Worm (Caenorhabditis elegans) whole organism, mixed stage, embryonic: ENCODE measurements around the gene nspc-15.

Source experiments
- M03D4.4 ChIP-seq: sonication (generic microtip); optimal IDR thresholded peaks from 2 replicates; lab custom pipeline; 2017; ENCODE audit warnings: mild to moderate bottlenecking, missing genetic modification characterization, missing compliant biosample characterization
- bed-3 ChIP-seq: fragments of 200-800 bp; sonication (Bioruptor generic); optimal IDR thresholded peaks from 3 replicates; lab custom pipeline; 2018; ENCODE audit warnings: mild to moderate bottlenecking, missing genetic modification characterization, moderate library complexity, missing compliant biosample characterization
- blmp-1 ChIP-seq: fragments of 150-350 bp; optimal IDR thresholded peaks from 2 replicates; lab custom pipeline; 2014; ENCODE audit warnings: missing biosample characterization, missing genetic modification characterization
- ceh-39 ChIP-seq: fragments of 150-350 bp; optimal IDR thresholded peaks from 2 replicates; lab custom pipeline; 2014; ENCODE audit warnings: missing biosample characterization, missing genetic modification characterization
- ceh-43 ChIP-seq: fragments of 200-800 bp; sonication (Bioruptor generic); optimal IDR thresholded peaks from 2 replicates; lab custom pipeline; 2018; ENCODE audit warnings: mild to moderate bottlenecking, missing genetic modification characterization, moderate library complexity, missing compliant biosample characterization
- ceh-83 ChIP-seq: fragments of 200-800 bp; sonication (Bioruptor generic); optimal IDR thresholded peaks from 2 replicates; lab custom pipeline; 2018; ENCODE audit warnings: mild to moderate bottlenecking, missing genetic modification characterization, missing compliant biosample characterization
- ces-1 ChIP-seq: fragments of 150-350 bp; optimal IDR thresholded peaks from 2 replicates; lab custom pipeline; 2014; ENCODE audit warnings: missing biosample characterization, missing genetic modification reagents, missing genetic modification characterization
- cnd-1 ChIP-seq: fragments of 200-800 bp; sonication (Bioruptor generic); optimal IDR thresholded peaks from 2 replicates; lab custom pipeline; 2018; ENCODE audit warnings: mild to moderate bottlenecking, missing genetic modification characterization, missing compliant biosample characterization
- drap-1 ChIP-seq: fragments of 200-800 bp; sonication (Bioruptor generic); optimal IDR thresholded peaks from 3 replicates; lab custom pipeline; 2018; ENCODE audit warnings: mild to moderate bottlenecking, missing genetic modification characterization, missing compliant biosample characterization
- elt-1 ChIP-seq: sonication (generic microtip); optimal IDR thresholded peaks from 2 replicates; lab custom pipeline; 2017; ENCODE audit warnings: missing genetic modification characterization, mild to moderate bottlenecking, missing compliant biosample characterization, antibody characterized with exemption, moderate library complexity, borderline replicate concordance; ENCODE audit not compliant: insufficient read depth
- flh-1 ChIP-seq: fragments of 200-800 bp; sonication (Bioruptor generic); optimal IDR thresholded peaks from 2 replicates; lab custom pipeline; 2018; ENCODE audit warnings: mild to moderate bottlenecking, missing genetic modification characterization, moderate library complexity, missing compliant biosample characterization
- ham-2 ChIP-seq: fragments of 200-800 bp; sonication (Bioruptor generic); optimal IDR thresholded peaks from 2 replicates; lab custom pipeline; 2018; ENCODE audit warnings: mild to moderate bottlenecking, missing genetic modification characterization, missing compliant biosample characterization
- hlh-1 ChIP-seq: fragments of 150-350 bp; optimal IDR thresholded peaks from 2 replicates; lab custom pipeline; 2014; ENCODE audit warnings: missing biosample characterization, missing genetic modification reagents, missing genetic modification characterization
- lin-13 ChIP-seq: fragments of 150-350 bp; optimal IDR thresholded peaks from 2 replicates; lab custom pipeline; 2014; ENCODE audit warnings: missing biosample characterization, missing genetic modification characterization
- lin-32 ChIP-seq: fragments of 200-800 bp; sonication (Bioruptor generic); optimal IDR thresholded peaks from 2 replicates; lab custom pipeline; 2018; ENCODE audit warnings: mild to moderate bottlenecking, missing genetic modification characterization, missing compliant biosample characterization
- mab-5 ChIP-seq: fragments of 150-350 bp; optimal IDR thresholded peaks from 2 replicates; lab custom pipeline; 2014; ENCODE audit warnings: missing biosample characterization, missing genetic modification characterization
- mep-1 ChIP-seq: fragments of 150-350 bp; optimal IDR thresholded peaks from 2 replicates; lab custom pipeline; 2017; ENCODE audit warnings: missing biosample characterization, missing genetic modification reagents, missing genetic modification characterization, inconsistent platforms
- mls-2 ChIP-seq: sonication (generic microtip); optimal IDR thresholded peaks from 2 replicates; lab custom pipeline; 2016; ENCODE audit warnings: mild to moderate bottlenecking, missing genetic modification characterization, moderate library complexity, missing compliant biosample characterization
- nhr-12 ChIP-seq: fragments of 150-350 bp; optimal IDR thresholded peaks from 2 replicates; lab custom pipeline; 2014; ENCODE audit warnings: missing biosample characterization, missing genetic modification characterization
- nhr-2 ChIP-seq: fragments of 150-350 bp; optimal IDR thresholded peaks from 2 replicates; lab custom pipeline; 2014; ENCODE audit warnings: missing biosample characterization, missing genetic modification characterization
- nhr-28 ChIP-seq: fragments of 150-350 bp; optimal IDR thresholded peaks from 2 replicates; lab custom pipeline; 2014; ENCODE audit warnings: missing biosample characterization, missing genetic modification characterization
- pha-4 ChIP-seq: fragments of 150-350 bp; optimal IDR thresholded peaks from 2 replicates; lab custom pipeline; 2018; ENCODE audit warnings: missing biosample characterization, missing genetic modification reagents, missing genetic modification characterization
- sem-2 ChIP-seq: fragments of 200-800 bp; sonication (Bioruptor generic); optimal IDR thresholded peaks from 2 replicates; lab custom pipeline; 2018; ENCODE audit warnings: mild to moderate bottlenecking, missing genetic modification characterization, missing compliant biosample characterization
- snpc-4 ChIP-seq: fragments of 150-350 bp; optimal IDR thresholded peaks from 2 replicates; lab custom pipeline; 2014; ENCODE audit warnings: missing biosample characterization, missing genetic modification characterization
- sptf-1 ChIP-seq: sonication (generic microtip); optimal IDR thresholded peaks from 2 replicates; lab custom pipeline; 2017; ENCODE audit warnings: mild to moderate bottlenecking, missing genetic modification characterization, moderate library complexity, missing compliant biosample characterization
- tbx-8 ChIP-seq: fragments of 200-800 bp; sonication (Bioruptor generic); optimal IDR thresholded peaks from 2 replicates; lab custom pipeline; 2018; ENCODE audit warnings: mild to moderate bottlenecking, missing genetic modification characterization, moderate library complexity, missing compliant biosample characterization
- unc-120 ChIP-seq: sonication (generic microtip); optimal IDR thresholded peaks from 2 replicates; lab custom pipeline; 2017; ENCODE audit warnings: missing genetic modification characterization, missing compliant biosample characterization; ENCODE audit not compliant: poor library complexity, severe bottlenecking
- unc-39 ChIP-seq: fragments of 150-350 bp; optimal IDR thresholded peaks from 2 replicates; lab custom pipeline; 2014; ENCODE audit warnings: missing biosample characterization, missing genetic modification characterization
- unc-62 ChIP-seq: fragments of 150-350 bp; optimal IDR thresholded peaks from 2 replicates; lab custom pipeline; 2014; ENCODE audit warnings: missing biosample characterization, missing genetic modification reagents, missing genetic modification characterization
- zip-8 ChIP-seq: fragments of 150-350 bp; optimal IDR thresholded peaks from 2 replicates; lab custom pipeline; 2014; ENCODE audit warnings: missing biosample characterization, missing genetic modification characterization
- ztf-11 ChIP-seq: fragments of 150-350 bp; optimal IDR thresholded peaks from 2 replicates; lab custom pipeline; 2014; ENCODE audit warnings: missing biosample characterization, missing genetic modification characterization

nspc-15 gene

ce11 chrX:12364804-12365203 lies 4.3 kb downstream of the nspc-15 start, which contains the start of gene F19H6.5:
Gene F19H6.5, minus strand, starts transcription at chrX:12364904.
- TF ChIP-seq ceh-43, result no peak
- no peak for TF ChIP-seq mep-1 (tag; lab: Kevin White, UChicago)
- no peak for TF ChIP-seq unc-39 (tag; lab: Kevin White, UChicago)
- TF ChIP-seq snpc-4 (tag; lab: Kevin White, UChicago), result no peak
- TF ChIP-seq unc-120 (tag; lab: Kevin White, UChicago), result no peak

- no peak for TF ChIP-seq nhr-2 (tag; lab: Kevin White, UChicago)
- no peak for TF ChIP-seq bed-3 (GFP tag; lab: Kevin White, UChicago)
- TF ChIP-seq ceh-83, result no peak
- TF ChIP-seq ceh-43, result no peak
- TF ChIP-seq mep-1 (tag; lab: Kevin White, UChicago), result no peak
- no peak for TF ChIP-seq ces-1 (GFP tag; lab: Kevin White, UChicago)
- no peak for TF ChIP-seq unc-62 (GFP tag; lab: Kevin White, UChicago)
- no peak for TF ChIP-seq pha-4 (tag; lab: Kevin White, UChicago)
- TF ChIP-seq lin-32 (GFP tag; lab: Kevin White, UChicago), result no peak
- no peak for TF ChIP-seq ceh-39 (tag; lab: Kevin White, UChicago)
- no peak for TF ChIP-seq lin-13 (tag; lab: Kevin White, UChicago)
- no peak for TF ChIP-seq ztf-11 (tag; lab: Kevin White, UChicago)
These were observed 4.8 kb downstream of the nspc-15 start, which contains the start of gene F19H6.4 for ce11 chrX:12365388-12365787. Gene F19H6.4, plus strand, starts transcription at chrX:12365688.

- TF ChIP-seq ceh-43, result peak; percentile 44
- TF ChIP-seq ceh-83, result peak; percentile 84
- peak; percentile 59 for TF ChIP-seq bed-3 (GFP tag; lab: Kevin White, UChicago)
- no peak for TF ChIP-seq blmp-1 (tag; lab: Kevin White, UChicago)
- peak; percentile 41 for TF ChIP-seq unc-120 (tag; lab: Kevin White, UChicago)
- TF ChIP-seq M03D4.4 (tag; lab: Kevin White, UChicago), result peak; percentile 74
- no peak for TF ChIP-seq mab-5 (tag; lab: Kevin White, UChicago)
- no peak for TF ChIP-seq nhr-2 (tag; lab: Kevin White, UChicago)
- no peak for TF ChIP-seq pha-4 (tag; lab: Kevin White, UChicago)
- TF ChIP-seq hlh-1 (tag; lab: Kevin White, UChicago), result peak; percentile 26
- TF ChIP-seq ham-2 (GFP tag; lab: Kevin White, UChicago), result peak; percentile 51
- TF ChIP-seq drap-1 (GFP tag; lab: Kevin White, UChicago), result peak; percentile 80
- TF ChIP-seq flh-1 (GFP tag; lab: Kevin White, UChicago), result no peak
- TF ChIP-seq mls-2 (tag; lab: Kevin White, UChicago), result peak; percentile 72
- peak; percentile 74 for TF ChIP-seq cnd-1 (tag; lab: Kevin White, UChicago)
- no peak for TF ChIP-seq nhr-28 (tag; lab: Kevin White, UChicago)
- no peak for TF ChIP-seq unc-39 (tag; lab: Kevin White, UChicago)
- peak; percentile 72 for TF ChIP-seq sptf-1 (tag; lab: Kevin White, UChicago)
- TF ChIP-seq ces-1 (GFP tag; lab: Kevin White, UChicago), result peak; percentile 2
- peak; percentile 36 for TF ChIP-seq tbx-8 (GFP tag; lab: Kevin White, UChicago)
- TF ChIP-seq unc-62 (GFP tag; lab: Kevin White, UChicago), result no peak
- peak; percentile 64 for TF ChIP-seq sem-2 (GFP tag; lab: Kevin White, UChicago)
- TF ChIP-seq ztf-11 (tag; lab: Kevin White, UChicago), result no peak
- peak; percentile 49 for TF ChIP-seq lin-32 (GFP tag; lab: Kevin White, UChicago)
- peak; percentile 11 for TF ChIP-seq mep-1 (tag; lab: Kevin White, UChicago)
- TF ChIP-seq ceh-39 (tag; lab: Kevin White, UChicago), result no peak
- TF ChIP-seq nhr-12 (tag; lab: Kevin White, UChicago), result no peak
- no peak for TF ChIP-seq snpc-4 (tag; lab: Kevin White, UChicago)
- TF ChIP-seq zip-8 (tag; lab: Kevin White, UChicago), result no peak
- TF ChIP-seq elt-1 (tag; lab: Kevin White, UChicago), result no peak
These were observed 7.0 kb downstream of the nspc-15 start for ce11 chrX:12367498-12367897.

- no peak for TF ChIP-seq ztf-11 (tag; lab: Kevin White, UChicago)
- TF ChIP-seq unc-120 (tag; lab: Kevin White, UChicago), result no peak
- no peak for TF ChIP-seq mep-1 (tag; lab: Kevin White, UChicago)
- no peak for TF ChIP-seq drap-1 (GFP tag; lab: Kevin White, UChicago)
- TF ChIP-seq nhr-28 (tag; lab: Kevin White, UChicago), result no peak
- TF ChIP-seq lin-13 (tag; lab: Kevin White, UChicago), result no peak
- no peak for TF ChIP-seq snpc-4 (tag; lab: Kevin White, UChicago)
- TF ChIP-seq ceh-43, result no peak
- TF ChIP-seq pha-4 (tag; lab: Kevin White, UChicago), result no peak
- no peak for TF ChIP-seq hlh-1 (tag; lab: Kevin White, UChicago)
- no peak for TF ChIP-seq sem-2 (GFP tag; lab: Kevin White, UChicago)
- TF ChIP-seq, all 35 proteins: peak for 0
These were observed 10.8 kb downstream of the nspc-15 start, which contains the start of gene rif-1.2 for ce11 chrX:12371321-12371720. Gene rif-1.2, minus strand, starts transcription at chrX:12371421.
